Fruit fly (Drosophila melanogaster): Measurements from ENCODE around the gene lsn.
A peak's percentile ranks its signal among the peaks of the same experiment; 100 is the strongest.

lsn gene

dm6 chr3R:21828040-21828526 is 36.9 kb upstream of the lsn start (continued):
- TF ChIP-seq ab (GFP tag; optimal IDR thresholded peaks at IDR 0.05) (peak; percentile 53), btn (GFP tag; optimal IDR thresholded peaks at IDR 0.05) (peak; percentile 82), CG4282 (GFP tag; optimal IDR thresholded peaks at IDR 0.05) (peak; percentile 52), CG14965 (GFP tag; optimal IDR thresholded peaks at IDR 0.05; ENCODE audit: borderline replicate concordance) (peak; percentile 40), fd64A (GFP tag; optimal IDR thresholded peaks at IDR 0.05) (no peak), zfh1 (GFP tag; IDR thresholded peaks at IDR 0.05) (peak; percentile 90), z (GFP tag; IDR thresholded peaks at IDR 0.05) (peak; percentile 56; the same call in 1 of the 3 replicates), az2 (GFP tag; optimal IDR thresholded peaks at IDR 0.05) (peak; percentile 81), corto (GFP tag; optimal IDR thresholded peaks at IDR 0.05) (no peak), hb (GFP tag; IDR thresholded peaks at IDR 0.05; ENCODE audit: partially characterized antibody) (peak; percentile 56; the same call in 1 of the 3 replicates), CG6689 (GFP tag; IDR thresholded peaks at IDR 0.05) (peak; percentile 80), Fer1 (GFP tag; optimal IDR thresholded peaks at IDR 0.05) (no peak), fd3F (GFP tag; optimal IDR thresholded peaks at IDR 0.05) (no peak), dm (GFP tag; optimal IDR thresholded peaks at IDR 0.05) (peak; percentile 47), cad (GFP tag; optimal IDR thresholded peaks at IDR 0.05) (no peak), CG2202 (tag; optimal IDR thresholded peaks at IDR 0.05) (peak; percentile 89), CG6272 (GFP tag; IDR thresholded peaks at IDR 0.05) (peak; percentile 72), pzg (GFP tag; optimal IDR thresholded peaks at IDR 0.05) (no peak), CG4854 (GFP tag; optimal IDR thresholded peaks at IDR 0.05) (peak; percentile 1), tll (GFP tag; optimal IDR thresholded peaks at IDR 0.05) (no peak), row (GFP tag; IDR thresholded peaks at IDR 0.05) (peak; percentile 86), CG7357 (GFP tag; IDR thresholded peaks at IDR 0.05) (peak; percentile 48; the same call in 1 of the 3 replicates), Usf (GFP tag; optimal IDR thresholded peaks at IDR 0.05) (peak; percentile 60), Nf-YA (GFP tag; IDR thresholded peaks at IDR 0.05) (no peak), B-H1 (GFP tag; IDR thresholded peaks at IDR 0.05) (no peak), CG34422 (GFP tag; IDR thresholded peaks at IDR 0.05) (peak; percentile 66; the same call in 2 of the 3 replicates), CG1529 (GFP tag; optimal IDR thresholded peaks at IDR 0.05) (peak; percentile 76), HLH4C (GFP tag; IDR thresholded peaks at IDR 0.05; ENCODE audit: partially characterized antibody) (peak; percentile 72), CG5953 (GFP tag; IDR thresholded peaks at IDR 0.05) (0 out of 2 replicates have a peak, but pooled peaks have one; percentile 13), pho (GFP tag; optimal IDR thresholded peaks at IDR 0.05) (no peak), pfk (GFP tag; optimal IDR thresholded peaks at IDR 0.05) (no peak), Ptx1 (GFP tag; IDR thresholded peaks at IDR 0.05) (peak; percentile 82), Hr78 (GFP tag; optimal IDR thresholded peaks at IDR 0.05) (peak in 1 of 2 experiments; percentile 36), ind (GFP tag; optimal IDR thresholded peaks at IDR 0.05) (peak; percentile 10), gcm2 (GFP tag; optimal IDR thresholded peaks at IDR 0.05) (peak; percentile 1), CG4617 (GFP tag; optimal IDR thresholded peaks at IDR 0.05; ENCODE audit: borderline replicate concordance) (peak; percentile 2), Dip2 (GFP tag; IDR thresholded peaks at IDR 0.05) (no peak), CG8765 (GFP tag; IDR thresholded peaks at IDR 0.05) (peak; percentile 38; the same call in 1 of the 2 replicates), psq (GFP tag; optimal IDR thresholded peaks at IDR 0.05) (no peak), crol (GFP tag; IDR thresholded peaks at IDR 0.05) (no peak; the same call in 1 of the 2 replicates), klu (GFP tag; IDR thresholded peaks at IDR 0.05) (no peak), CG13287 (GFP tag; IDR thresholded peaks at IDR 0.05; ENCODE audit: partially characterized antibody) (no peak), ap (GFP tag; IDR thresholded peaks at IDR 0.05) (peak; percentile 51; the same call in 1 of the 2 replicates), Ada2b (GFP tag; IDR thresholded peaks at IDR 0.05) (peak; percentile 41), gsb-n (tag; optimal IDR thresholded peaks at IDR 0.05) (peak; percentile 84), disco-r (GFP tag; optimal IDR thresholded peaks at IDR 0.05) (peak; percentile 7), Stat92E (GFP tag; optimal IDR thresholded peaks at IDR 0.05) (peak in 1 of 3 experiments; percentile 69), usp (GFP tag; optimal IDR thresholded peaks at IDR 0.05) (no peak), NfI (GFP tag; optimal IDR thresholded peaks at IDR 0.05) (peak; percentile 28), CG11504 (tag; optimal IDR thresholded peaks at IDR 0.05) (peak; percentile 71)
